Worm (Caenorhabditis elegans) whole organism, L4 larva: Measurements from ENCODE around the gene clec-136.

Experiments
- T20F7.1 ChIP-seq: fragments of 200-800 bp; sonication (Bioruptor generic); optimal IDR thresholded peaks from 2 replicates; lab custom pipeline; 2018; ENCODE audit warnings: mild to moderate bottlenecking, missing genetic modification characterization, missing compliant biosample characterization
- Y48G9A.11 ChIP-seq: fragments of 200-800 bp; sonication (Bioruptor generic); IDR thresholded peaks from 2 replicates; pipeline ENCODE4 v1.3.6; 2022; ENCODE audit warnings: missing genetic modification reagents, missing genetic modification characterization, missing compliant biosample characterization
- aha-1 ChIP-seq: fragments of 150-350 bp; peaks from one replicate; lab custom pipeline; 2014; ENCODE audit warnings: missing biosample characterization, missing genetic modification characterization
- ama-1 ChIP-seq: fragments of 150-350 bp; optimal IDR thresholded peaks from 2 replicates; lab custom pipeline; 2014; ENCODE audit warnings: inconsistent platforms, mixed read lengths
- attf-4 ChIP-seq: sonication (generic microtip); optimal IDR thresholded peaks from 3 replicates; lab custom pipeline; 2017; ENCODE audit warnings: missing biosample characterization, missing genetic modification characterization
- ceh-20 ChIP-seq: fragments of 200-800 bp; sonication (Bioruptor generic); IDR thresholded peaks from 2 replicates; pipeline ENCODE4 v1.3.6; 2022; ENCODE audit warnings: missing genetic modification reagents, missing genetic modification characterization, missing compliant biosample characterization
- ces-1 ChIP-seq: fragments of 150-350 bp; sonication (generic microtip); optimal IDR thresholded peaks from 4 replicates; lab custom pipeline; 2014; ENCODE audit warnings: missing biosample characterization, missing genetic modification reagents, missing genetic modification characterization
- daf-12 ChIP-seq: fragments of 150-350 bp; optimal IDR thresholded peaks from 2 replicates; lab custom pipeline; 2014; ENCODE audit warnings: missing biosample characterization, missing genetic modification reagents, missing genetic modification characterization
- daf-19 ChIP-seq: fragments of 200-800 bp; sonication (Bioruptor generic); conservative IDR thresholded peaks from 2 replicates; pipeline ENCODE4 v1.3.6; 2022; ENCODE audit warnings: missing genetic modification characterization, missing compliant biosample characterization
- dmd-6 ChIP-seq: fragments of 200-800 bp; sonication (Bioruptor generic); IDR thresholded peaks from 2 replicates; pipeline ENCODE4 v1.3.6; 2022; ENCODE audit warnings: missing genetic modification reagents, missing genetic modification characterization, missing compliant biosample characterization
- dpl-1 ChIP-seq: fragments of 150-350 bp; optimal IDR thresholded peaks from 2 replicates; lab custom pipeline; 2014; ENCODE audit warnings: missing biosample characterization, missing genetic modification reagents, missing genetic modification characterization
- egl-27 ChIP-seq: sonication (generic microtip); optimal IDR thresholded peaks from 3 replicates; lab custom pipeline; 2017; ENCODE audit warnings: missing biosample characterization, missing genetic modification reagents, missing genetic modification characterization
- egl-43 ChIP-seq: fragments of 200-800 bp; sonication (Bioruptor generic); IDR thresholded peaks from 2 replicates; pipeline ENCODE4 v1.3.6; 2022; ENCODE audit warnings: missing genetic modification reagents, missing genetic modification characterization, missing compliant biosample characterization
- fos-1 ChIP-seq: fragments of 150-350 bp; optimal IDR thresholded peaks from 2 replicates; lab custom pipeline; 2014; ENCODE audit warnings: missing biosample characterization, missing genetic modification characterization
- gei-8 ChIP-seq: fragments of 200-800 bp; sonication (Bioruptor generic); optimal IDR thresholded peaks from 2 replicates; lab custom pipeline; 2018; ENCODE audit warnings: mild to moderate bottlenecking, missing genetic modification characterization, missing compliant biosample characterization
- hif-1 ChIP-seq, 2 experiments: sonication (generic microtip); optimal IDR thresholded peaks; 2 replicates each; lab custom pipeline; 2016 to 2017; ENCODE audit warnings: missing compliant biosample characterization in 2 of 2, missing genetic modification characterization in 2 of 2, missing genetic modification reagents in 2 of 2, missing genotype in 2 of 2, mild to moderate bottlenecking in 1 of 2
- lin-1 ChIP-seq: fragments of 200-800 bp; sonication (Bioruptor generic); IDR thresholded peaks from 2 replicates; pipeline ENCODE4 v1.3.6; 2022; ENCODE audit warnings: missing genetic modification reagents, missing genetic modification characterization, missing compliant biosample characterization
- lin-39 ChIP-seq: fragments of 150-350 bp; optimal IDR thresholded peaks from 2 replicates; lab custom pipeline; 2014; ENCODE audit warnings: missing biosample characterization, missing genetic modification reagents, missing genetic modification characterization
- mdt-29 ChIP-seq: fragments of 200-800 bp; sonication (Bioruptor generic); IDR thresholded peaks from 2 replicates; pipeline ENCODE4 v1.3.6; 2022; ENCODE audit warnings: missing genetic modification reagents, missing genetic modification characterization, missing compliant biosample characterization
- mxl-2 ChIP-seq: fragments of 200-800 bp; sonication (Bioruptor generic); conservative IDR thresholded peaks from 2 replicates; pipeline ENCODE4 v1.3.6; 2022; ENCODE audit warnings: missing genetic modification reagents, missing genetic modification characterization, missing compliant biosample characterization
- nhr-11 ChIP-seq: fragments of 150-350 bp; optimal IDR thresholded peaks from 2 replicates; lab custom pipeline; 2014; ENCODE audit warnings: missing biosample characterization, missing genetic modification characterization
- nhr-25 ChIP-seq: sonication (generic microtip); optimal IDR thresholded peaks from 2 replicates; lab custom pipeline; 2017; ENCODE audit warnings: missing genetic modification characterization, mild to moderate bottlenecking, missing compliant biosample characterization, antibody characterized with exemption, moderate library complexity, borderline replicate concordance; ENCODE audit not compliant: insufficient read depth
- nhr-28 ChIP-seq: fragments of 150-350 bp; optimal IDR thresholded peaks from 2 replicates; lab custom pipeline; 2014; ENCODE audit warnings: missing biosample characterization, missing genetic modification characterization
- nhr-42 ChIP-seq: fragments of 200-800 bp; sonication (Bioruptor generic); IDR thresholded peaks from 2 replicates; pipeline ENCODE4 v1.3.6; 2022; ENCODE audit warnings: missing genetic modification characterization, missing compliant biosample characterization
- pqm-1 ChIP-seq: sonication (generic microtip); optimal IDR thresholded peaks from 2 replicates; lab custom pipeline; 2017; ENCODE audit warnings: missing biosample characterization, missing genetic modification characterization
- skn-1 ChIP-seq: fragments of 150-350 bp; optimal IDR thresholded peaks from 2 replicates; lab custom pipeline; 2014; ENCODE audit warnings: missing biosample characterization, missing genetic modification characterization
- spr-3 ChIP-seq: fragments of 200-800 bp; sonication (Bioruptor generic); optimal IDR thresholded peaks from 2 replicates; lab custom pipeline; 2018; ENCODE audit warnings: mild to moderate bottlenecking, missing genetic modification characterization, missing compliant biosample characterization
- tag-97 ChIP-seq: fragments of 200-800 bp; sonication (Bioruptor generic); IDR thresholded peaks from 2 replicates; pipeline ENCODE4 v1.3.6; 2022; ENCODE audit warnings: missing genetic modification characterization, missing compliant biosample characterization
- unc-62 ChIP-seq, 3 experiments: fragments of 150-350 bp in 1 of 3; sonication (generic microtip); optimal IDR thresholded peaks in 2 of 3; peaks in 1 of 3; 1 replicate in 1 of 3; 2 replicates in 2 of 3; lab custom pipeline; 2014 to 2017; ENCODE audit warnings: missing biosample characterization in 3 of 3, missing genetic modification characterization in 3 of 3, missing genetic modification reagents in 3 of 3, missing genotype in 1 of 3
- zip-2 ChIP-seq: fragments of 150-350 bp; optimal IDR thresholded peaks from 2 replicates; lab custom pipeline; 2014; ENCODE audit warnings: missing biosample characterization, missing genetic modification characterization

The clec-136 gene

ce11 chrII:4577391-4577790 is 39.0 kb downstream of the clec-136 start:
- TF ChIP-seq spr-3 (GFP tag; lab: Kevin White, UChicago), result no peak
- TF ChIP-seq unc-62 (GFP tag; optimal IDR thresholded peaks at IDR 0.05 in 1 of 2; lab: Kevin White, UChicago), result no peak
- TF ChIP-seq unc-62 (tag; optimal IDR thresholded peaks at IDR 0.05; lab: Kevin White, UChicago), result no peak
- TF ChIP-seq ceh-20 (GFP tag; lab: Robert Waterston, UW), result no peak
- no peak for TF ChIP-seq ama-1
- TF ChIP-seq nhr-25, result no peak
- no peak for TF ChIP-seq tag-97 (GFP tag; lab: Robert Waterston, UW)
- TF ChIP-seq gei-8, result no peak
- TF ChIP-seq mdt-29 (GFP tag; lab: Robert Waterston, UW), result no peak
- no peak for TF ChIP-seq nhr-28 (tag; lab: Kevin White, UChicago)
- TF ChIP-seq fos-1 (tag; lab: Kevin White, UChicago), result no peak
- TF ChIP-seq egl-27 (tag; lab: Kevin White, UChicago), result no peak
- no peak for TF ChIP-seq attf-4 (tag; lab: Kevin White, UChicago)
- no peak for TF ChIP-seq lin-39 (tag; lab: Kevin White, UChicago)

ce11 chrII:4575579-4575978 is 40.8 kb downstream of the clec-136 start:
- TF ChIP-seq dmd-6 (GFP tag; lab: Robert Waterston, UW), result no peak
- TF ChIP-seq pqm-1, result no peak
- peak in 1 of 2 experiments; percentile 82 for TF ChIP-seq unc-62 (GFP tag; optimal IDR thresholded peaks at IDR 0.05 in 1 of 2; lab: Kevin White, UChicago)
- no peak for TF ChIP-seq unc-62 (tag; optimal IDR thresholded peaks at IDR 0.05; lab: Kevin White, UChicago)
- TF ChIP-seq, all 104 proteins: peak for 1

- no peak for TF ChIP-seq zip-2
- peak; percentile 88 for TF ChIP-seq ces-1 (GFP tag; lab: Kevin White, UChicago)
- TF ChIP-seq fos-1 (tag; lab: Kevin White, UChicago), result no peak
- no peak for TF ChIP-seq daf-19
These were observed 41.7 kb downstream of the clec-136 start for ce11 chrII:4574658-4575057.

ce11 chrII:4573084-4573483 is 43.3 kb downstream of the clec-136 start:
- TF ChIP-seq mxl-2 (GFP tag; lab: Robert Waterston, UW) (0 out of 2 replicates have a peak, but pooled peaks have one; percentile 4), aha-1 (tag; lab: Kevin White, UChicago) (peak; percentile 80), daf-12 (no peak)

ce11 chrII:4572579-4572978 is 43.8 kb downstream of the clec-136 start:
- TF ChIP-seq Y48G9A.11 (no peak), T20F7.1 (no peak), skn-1 (tag; lab: Kevin White, UChicago) (no peak), dpl-1 (GFP tag; lab: Kevin White, UChicago) (no peak), lin-1 (GFP tag; lab: Robert Waterston, UW) (no peak), egl-43 (GFP tag; lab: Robert Waterston, UW) (no peak), nhr-42 (GFP tag; lab: Robert Waterston, UW) (no peak), tag-97 (GFP tag; lab: Robert Waterston, UW) (no peak), mdt-29 (GFP tag; lab: Robert Waterston, UW) (no peak), nhr-11 (tag; lab: Kevin White, UChicago) (no peak), unc-62 (GFP tag; optimal IDR thresholded peaks at IDR 0.05 in 1 of 2; lab: Kevin White, UChicago) (no peak), unc-62 (tag; optimal IDR thresholded peaks at IDR 0.05; lab: Kevin White, UChicago) (no peak)

- peak in 1 of 2 experiments; percentile 50 for TF ChIP-seq unc-62 (GFP tag; optimal IDR thresholded peaks at IDR 0.05 in 1 of 2; lab: Kevin White, UChicago)
- TF ChIP-seq unc-62 (tag; optimal IDR thresholded peaks at IDR 0.05; lab: Kevin White, UChicago), result no peak
- TF ChIP-seq hif-1 (tag; optimal IDR thresholded peaks at IDR 0.05; lab: Kevin White, UChicago), result no peak
These were observed 44.5 kb downstream of the clec-136 start, which contains the start of gene vab-1 for ce11 chrII:4571868-4572267. TSS of gene vab-1 (plus strand) at chrII:4572000.
